Worm (Caenorhabditis elegans): ENCODE data around the gene srj-21.
A peak's percentile ranks its signal among the peaks of the same experiment; 100 is the strongest.

srj-21 gene

ce11 chrV:10711829-10712607 is 33.1 kb upstream of the srj-21 start:
- TF ChIP-seq lin-13 (tag; optimal IDR thresholded peaks at IDR 0.05): no peak
- no peak for TF ChIP-seq unc-39 (tag; optimal IDR thresholded peaks at IDR 0.05)
- TF ChIP-seq mab-5 (tag; optimal IDR thresholded peaks at IDR 0.05): no peak
- TF ChIP-seq unc-120 (tag; optimal IDR thresholded peaks at IDR 0.05; ENCODE audit: poor library complexity, severe bottlenecking): peak; percentile 16
- TF ChIP-seq snpc-4 (tag; optimal IDR thresholded peaks at IDR 0.05): no peak
- TF ChIP-seq drap-1 (GFP tag; optimal IDR thresholded peaks at IDR 0.05): no peak
- no peak for TF ChIP-seq ztf-11 (tag; optimal IDR thresholded peaks at IDR 0.05)
- TF ChIP-seq mep-1 (tag; optimal IDR thresholded peaks at IDR 0.05): no peak
- TF ChIP-seq cnd-1 (tag; optimal IDR thresholded peaks at IDR 0.05): no peak

- no peak for TF ChIP-seq mab-5 (tag; optimal IDR thresholded peaks at IDR 0.05)
- TF ChIP-seq lin-13 (tag; optimal IDR thresholded peaks at IDR 0.05): no peak
- TF ChIP-seq nhr-28 (tag; optimal IDR thresholded peaks at IDR 0.05): no peak
- no peak for TF ChIP-seq elt-3 (tag; optimal IDR thresholded peaks at IDR 0.05)
- no peak for TF ChIP-seq unc-62 (GFP tag; optimal IDR thresholded peaks at IDR 0.05)
- TF ChIP-seq lsy-2 (tag; optimal IDR thresholded peaks at IDR 0.05): no peak
- TF ChIP-seq ham-2 (GFP tag; optimal IDR thresholded peaks at IDR 0.05): no peak
- TF ChIP-seq cnd-1 (tag; optimal IDR thresholded peaks at IDR 0.05): no peak
- TF ChIP-seq ces-1 (GFP tag; optimal IDR thresholded peaks at IDR 0.05): no peak
- no peak for TF ChIP-seq snpc-4 (tag; optimal IDR thresholded peaks at IDR 0.05)
- TF ChIP-seq nhr-2 (tag; optimal IDR thresholded peaks at IDR 0.05): no peak
- TF ChIP-seq ceh-39 (tag; optimal IDR thresholded peaks at IDR 0.05): no peak
- TF ChIP-seq lin-32 (GFP tag; optimal IDR thresholded peaks at IDR 0.05): no peak
- no peak for TF ChIP-seq zip-8 (tag; optimal IDR thresholded peaks at IDR 0.05)
- TF ChIP-seq unc-120 (tag; optimal IDR thresholded peaks at IDR 0.05; ENCODE audit: poor library complexity, severe bottlenecking): no peak
- TF ChIP-seq pha-4 (tag; optimal IDR thresholded peaks at IDR 0.05): no peak
- no peak for TF ChIP-seq flh-1 (GFP tag; optimal IDR thresholded peaks at IDR 0.05)
- TF ChIP-seq bed-3 (GFP tag; optimal IDR thresholded peaks at IDR 0.05): no peak
- TF ChIP-seq elt-1 (tag; optimal IDR thresholded peaks at IDR 0.05; ENCODE audit: borderline replicate concordance, insufficient read depth): no peak
- TF ChIP-seq hlh-1 (tag; optimal IDR thresholded peaks at IDR 0.05): no peak
Observed at ce11 chrV:10712608-10712900, 32.6 kb upstream of the srj-21 start.

- no peak for TF ChIP-seq nhr-12 (tag; optimal IDR thresholded peaks at IDR 0.05)
- no peak for TF ChIP-seq sptf-1 (tag; optimal IDR thresholded peaks at IDR 0.05)
- TF ChIP-seq flh-1 (GFP tag; optimal IDR thresholded peaks at IDR 0.05): no peak
- no peak for TF ChIP-seq unc-120 (tag; optimal IDR thresholded peaks at IDR 0.05; ENCODE audit: poor library complexity, severe bottlenecking)
- no peak for TF ChIP-seq pha-4 (tag; optimal IDR thresholded peaks at IDR 0.05)
- TF ChIP-seq elt-1 (tag; optimal IDR thresholded peaks at IDR 0.05; ENCODE audit: borderline replicate concordance, insufficient read depth): no peak
- TF ChIP-seq hlh-1 (tag; optimal IDR thresholded peaks at IDR 0.05): no peak
- TF ChIP-seq lsy-2 (tag; optimal IDR thresholded peaks at IDR 0.05): no peak
- TF ChIP-seq cnd-1 (tag; optimal IDR thresholded peaks at IDR 0.05): no peak
- TF ChIP-seq snpc-4 (tag; optimal IDR thresholded peaks at IDR 0.05): no peak
- TF ChIP-seq unc-62 (GFP tag; optimal IDR thresholded peaks at IDR 0.05): no peak
- no peak for TF ChIP-seq ztf-11 (tag; optimal IDR thresholded peaks at IDR 0.05)
- TF ChIP-seq nhr-237 (tag; optimal IDR thresholded peaks at IDR 0.05): no peak
- TF ChIP-seq blmp-1 (tag; optimal IDR thresholded peaks at IDR 0.05): no peak
- TF ChIP-seq nhr-28 (tag; optimal IDR thresholded peaks at IDR 0.05): no peak
Observed at ce11 chrV:10713704-10714239, 31.4 kb upstream of the srj-21 start.

ce11 chrV:10714630-10715029 is 30.5 kb upstream of the srj-21 start:
- TF ChIP-seq unc-39 (tag; optimal IDR thresholded peaks at IDR 0.05) (no peak), ztf-11 (tag; optimal IDR thresholded peaks at IDR 0.05) (no peak), cnd-1 (tag; optimal IDR thresholded peaks at IDR 0.05) (no peak), lin-32 (GFP tag; optimal IDR thresholded peaks at IDR 0.05) (no peak), nhr-2 (tag; optimal IDR thresholded peaks at IDR 0.05) (no peak)

ce11 chrV:10715158-10716152 is 29.7 kb upstream of the srj-21 start:
- TF ChIP-seq unc-62 (GFP tag; optimal IDR thresholded peaks at IDR 0.05) (peak; percentile 52), snpc-4 (tag; optimal IDR thresholded peaks at IDR 0.05) (no peak), ham-2 (GFP tag; optimal IDR thresholded peaks at IDR 0.05) (peak; percentile 49), nhr-2 (tag; optimal IDR thresholded peaks at IDR 0.05) (peak; percentile 57), unc-120 (tag; optimal IDR thresholded peaks at IDR 0.05; ENCODE audit: poor library complexity, severe bottlenecking) (peak; percentile 36), sptf-1 (tag; optimal IDR thresholded peaks at IDR 0.05) (peak; percentile 85), zip-8 (tag; optimal IDR thresholded peaks at IDR 0.05) (no peak), ceh-83 (GFP tag; optimal IDR thresholded peaks at IDR 0.05) (peak; percentile 47), blmp-1 (tag; optimal IDR thresholded peaks at IDR 0.05) (no peak), lsy-2 (tag; optimal IDR thresholded peaks at IDR 0.05) (peak; percentile 19), M03D4.4 (tag; optimal IDR thresholded peaks at IDR 0.05) (peak; percentile 2), mls-2 (tag; optimal IDR thresholded peaks at IDR 0.05) (peak; percentile 78), mep-1 (tag; optimal IDR thresholded peaks at IDR 0.05) (peak; percentile 23), unc-39 (tag; optimal IDR thresholded peaks at IDR 0.05) (no peak), hlh-1 (tag; optimal IDR thresholded peaks at IDR 0.05) (peak; percentile 65), cnd-1 (tag; optimal IDR thresholded peaks at IDR 0.05) (peak; percentile 53), drap-1 (GFP tag; optimal IDR thresholded peaks at IDR 0.05) (peak; percentile 57), lin-32 (GFP tag; optimal IDR thresholded peaks at IDR 0.05) (no peak), lin-13 (tag; optimal IDR thresholded peaks at IDR 0.05) (peak; percentile 58), ces-1 (GFP tag; optimal IDR thresholded peaks at IDR 0.05) (peak; percentile 68), ceh-43 (GFP tag; optimal IDR thresholded peaks at IDR 0.05) (peak; percentile 55), tbx-8 (GFP tag; optimal IDR thresholded peaks at IDR 0.05) (peak; percentile 47), bed-3 (GFP tag; optimal IDR thresholded peaks at IDR 0.05) (no peak), nhr-237 (tag; optimal IDR thresholded peaks at IDR 0.05) (peak; percentile 48)
